In the genomic region with DNA sequence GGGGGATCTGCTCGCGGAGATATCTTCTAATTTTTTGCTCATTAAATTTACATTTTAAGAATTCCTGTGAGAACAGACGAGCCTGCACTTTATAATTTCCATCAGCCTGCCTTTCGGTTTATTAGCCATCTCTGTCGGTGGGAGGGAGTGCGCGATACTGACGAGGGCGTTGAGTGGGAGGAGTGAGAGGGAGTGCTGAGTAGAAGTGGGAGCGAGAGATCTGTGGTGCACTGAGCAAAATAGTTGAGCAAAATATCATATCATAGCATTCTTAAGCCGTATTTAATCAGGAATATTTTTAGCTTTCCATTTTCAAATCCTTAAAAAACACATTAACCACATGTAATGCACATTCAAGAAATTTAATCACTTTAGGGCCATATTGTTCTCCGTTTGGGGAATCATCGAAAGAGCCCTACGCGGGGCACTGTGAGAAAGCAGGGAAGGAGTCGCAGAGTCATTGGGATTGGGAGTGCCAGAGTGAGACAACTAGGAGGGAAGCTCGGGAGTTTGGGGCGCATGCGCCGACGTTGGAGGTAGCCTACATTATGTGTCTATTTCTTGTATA, we compare ENCODE assay signal across 1 fruit fly cellular context.
TF ChIP-seq lines count a peak whose summit lies in the region.

No protein-coding gene starts in this region.

TF ChIP-seq in whole organism, embryonic, 481 proteins besides CTCF, POLR2A, EP300 and RAD21 (continued from another document):
- TF ChIP-seq CG14441 (GFP tag; IDR thresholded peaks at IDR 0.05; lab: Robert Waterston, UW) (0 out of 2 replicates have a peak, but pooled peaks have one; percentile 9), gem (tag; optimal IDR thresholded peaks at IDR 0.05; lab: Kevin White, UChicago) (peak; percentile 19), ssp (GFP tag; IDR thresholded peaks at IDR 0.05; lab: Robert Waterston, UW) (peak; percentile 21; the same call in 1 of the 2 replicates), Nf-YB (GFP tag; optimal IDR thresholded peaks at IDR 0.05; lab: Kevin White, UChicago) (peak; percentile 85), CG18599 (GFP tag; optimal IDR thresholded peaks at IDR 0.05; lab: Kevin White, UChicago) (peak; percentile 26), sens (GFP tag; lab: Kevin White, UChicago) (peak; percentile 67), tgo (GFP tag; IDR thresholded peaks at IDR 0.05; lab: Robert Waterston, UW) (peak; percentile 34; the same call in 1 of the 3 replicates)
TF ChIP-seq in whole organism, embryonic: peak in this region for 23.
